Fruit fly (Drosophila melanogaster): ENCODE data around the gene CG14434.
A peak's percentile ranks its signal among the peaks of the same experiment; 100 is the strongest.

The CG14434 gene

dm6 chrX:6843841-6844440 lies 23.1 kb downstream of the CG14434 start, which contains the start of the genes CG14435 and Tmf (continued):
- peak; percentile 68 for TF ChIP-seq cato (GFP tag; optimal IDR thresholded peaks at IDR 0.05; ENCODE audit: borderline replicate concordance)
- peak; percentile 69 for TF ChIP-seq Fer2 (tag; optimal IDR thresholded peaks at IDR 0.05)
- peak; percentile 60 for TF ChIP-seq trh (GFP tag; optimal IDR thresholded peaks at IDR 0.05)
- peak; percentile 90 for TF ChIP-seq CG11456 (GFP tag; IDR thresholded peaks at IDR 0.05)
- TF ChIP-seq Meics (GFP tag; optimal IDR thresholded peaks at IDR 0.05) = peak; percentile 86
- peak; percentile 78 for TF ChIP-seq CG11085 (GFP tag; IDR thresholded peaks at IDR 0.05)
- TF ChIP-seq CG4730 (GFP tag; IDR thresholded peaks at IDR 0.05) = peak; percentile 74
- TF ChIP-seq CG13296 (GFP tag; optimal IDR thresholded peaks at IDR 0.05) = peak; percentile 71
- TF ChIP-seq sob (GFP tag; IDR thresholded peaks at IDR 0.05) = peak; percentile 88
- TF ChIP-seq ac (GFP tag; optimal IDR thresholded peaks at IDR 0.05) = peak; percentile 57
- TF ChIP-seq chinmo (GFP tag; IDR thresholded peaks at IDR 0.05; ENCODE audit: partially characterized antibody) = 0 out of 4 replicates have a peak, but pooled peaks have one; percentile 48
- peak; percentile 62 for TF ChIP-seq CG7928 (GFP tag; optimal IDR thresholded peaks at IDR 0.05)
- peak; percentile 78 for TF ChIP-seq CG4328 (GFP tag; optimal IDR thresholded peaks at IDR 0.05)
- TF ChIP-seq dmrt99B (tag; optimal IDR thresholded peaks at IDR 0.05) = peak; percentile 80
- TF ChIP-seq sug (tag; optimal IDR thresholded peaks at IDR 0.05) = peak; percentile 85
- TF ChIP-seq CG17186 (GFP tag; optimal IDR thresholded peaks at IDR 0.05) = peak; percentile 31
- TF ChIP-seq CG3847 (GFP tag; IDR thresholded peaks at IDR 0.05) = peak; percentile 85
- TF ChIP-seq Sox102F (GFP tag; optimal IDR thresholded peaks at IDR 0.05) = peak; percentile 9
- peak; percentile 88 for TF ChIP-seq CG6689 (GFP tag; IDR thresholded peaks at IDR 0.05)
- TF ChIP-seq ttk (GFP tag; IDR thresholded peaks at IDR 0.05) = peak; percentile 76
- no peak for TF ChIP-seq Trl (optimal IDR thresholded peaks at IDR 0.05)
- TF ChIP-seq Trl (GFP tag; optimal IDR thresholded peaks at IDR 0.05) = peak; percentile 15
- TF ChIP-seq odd (GFP tag; optimal IDR thresholded peaks at IDR 0.05) = peak; percentile 59
- no peak for TF ChIP-seq CG14965 (GFP tag; optimal IDR thresholded peaks at IDR 0.05; ENCODE audit: borderline replicate concordance)
- peak; percentile 98 for TF ChIP-seq grau (tag; optimal IDR thresholded peaks at IDR 0.05)
- no peak; the same call in 1 of the 2 replicates for TF ChIP-seq nerfin-2 (GFP tag; IDR thresholded peaks at IDR 0.05; ENCODE audit: partially characterized antibody)
- TF ChIP-seq row (GFP tag; IDR thresholded peaks at IDR 0.05) = peak; percentile 93
- TF ChIP-seq Doc2 (GFP tag; IDR thresholded peaks at IDR 0.05) = no peak
- peak; percentile 95 for TF ChIP-seq CG17359 (tag; optimal IDR thresholded peaks at IDR 0.05)
- TF ChIP-seq Ets65A (GFP tag) = peak; percentile 97
- peak; percentile 85 for TF ChIP-seq ase (GFP tag; IDR thresholded peaks at IDR 0.05)
- peak; percentile 72 for TF ChIP-seq croc (GFP tag; conservative IDR thresholded peaks at IDR 0.05)
- no peak for TF ChIP-seq CG33213 (GFP tag; optimal IDR thresholded peaks at IDR 0.05)
- peak; percentile 48 for TF ChIP-seq Six4 (GFP tag; optimal IDR thresholded peaks at IDR 0.05)
- TF ChIP-seq Hr51 (GFP tag; optimal IDR thresholded peaks at IDR 0.05) = peak; percentile 60 to 82
- peak; percentile 47 for TF ChIP-seq pita (GFP tag; optimal IDR thresholded peaks at IDR 0.05)
- no peak for TF ChIP-seq h (optimal IDR thresholded peaks at IDR 0.05)
- TF ChIP-seq CG11398 (GFP tag; optimal IDR thresholded peaks at IDR 0.05) = no peak
- TF ChIP-seq ATbp (GFP tag; optimal IDR thresholded peaks at IDR 0.05) = peak; percentile 49
- peak; percentile 72 for TF ChIP-seq rib (GFP tag; IDR thresholded peaks at IDR 0.05)
- TF ChIP-seq aop (GFP tag; IDR thresholded peaks at IDR 0.05) = 0 out of 2 replicates have a peak, but pooled peaks have one; percentile 47
- peak; percentile 74 for TF ChIP-seq BtbVII (GFP tag; optimal IDR thresholded peaks at IDR 0.05)
- TF ChIP-seq D19A (tag; optimal IDR thresholded peaks at IDR 0.05) = peak; percentile 74
- peak; percentile 27 for TF ChIP-seq Bteb2 (GFP tag; optimal IDR thresholded peaks at IDR 0.05)
- peak; percentile 57 for TF ChIP-seq CG10431 (GFP tag; optimal IDR thresholded peaks at IDR 0.05)
- peak in 1 of 2 experiments; percentile 65 for TF ChIP-seq crp (GFP tag; optimal IDR thresholded peaks at IDR 0.05)
- TF ChIP-seq CG8388 (GFP tag; optimal IDR thresholded peaks at IDR 0.05) = peak; percentile 76
- no peak for TF ChIP-seq tup (GFP tag; optimal IDR thresholded peaks at IDR 0.05)
- peak; percentile 87 for TF ChIP-seq Xbp1 (GFP tag; optimal IDR thresholded peaks at IDR 0.05)
- TF ChIP-seq NC2β (GFP tag; optimal IDR thresholded peaks at IDR 0.05) = peak; percentile 31
